Worm (Caenorhabditis elegans) whole organism, L4 larva: ENCODE measurements around the gene klf-3.

Source experiments
- F26F4.8 ChIP-seq: fragments of 200-800 bp; sonication (Bioruptor generic); conservative IDR thresholded peaks from 2 replicates; pipeline ENCODE4 v1.3.6; 2022; ENCODE audit warnings: missing genetic modification characterization, missing compliant biosample characterization
- T26A8.4 ChIP-seq: fragments of 200-800 bp; sonication (Bioruptor generic); IDR thresholded peaks from 2 replicates; pipeline ENCODE4 v1.3.6; 2022; ENCODE audit warnings: missing genetic modification characterization, missing compliant biosample characterization
- Y48G9A.11 ChIP-seq: fragments of 200-800 bp; sonication (Bioruptor generic); IDR thresholded peaks from 2 replicates; pipeline ENCODE4 v1.3.6; 2022; ENCODE audit warnings: missing genetic modification reagents, missing genetic modification characterization, missing compliant biosample characterization
- Y75B8A.6 ChIP-seq: fragments of 200-800 bp; sonication (Bioruptor generic); IDR thresholded peaks from 2 replicates; pipeline ENCODE4 v1.3.6; 2022; ENCODE audit warnings: missing genetic modification reagents, missing genetic modification characterization, missing compliant biosample characterization
- aha-1 ChIP-seq: fragments of 150-350 bp; peaks from one replicate; lab custom pipeline; 2014; ENCODE audit warnings: missing biosample characterization, missing genetic modification characterization
- aly-2 ChIP-seq: sonication (generic microtip); optimal IDR thresholded peaks from 2 replicates; lab custom pipeline; 2018; ENCODE audit warnings: missing biosample characterization, missing genetic modification characterization
- attf-4 ChIP-seq: sonication (generic microtip); optimal IDR thresholded peaks from 3 replicates; lab custom pipeline; 2017; ENCODE audit warnings: missing biosample characterization, missing genetic modification characterization
- ceh-20 ChIP-seq: fragments of 200-800 bp; sonication (Bioruptor generic); IDR thresholded peaks from 2 replicates; pipeline ENCODE4 v1.3.6; 2022; ENCODE audit warnings: missing genetic modification reagents, missing genetic modification characterization, missing compliant biosample characterization
- ceh-32 ChIP-seq: sonication (generic microtip); optimal IDR thresholded peaks from 2 replicates; lab custom pipeline; 2016; ENCODE audit warnings: mild to moderate bottlenecking, missing genetic modification characterization, missing compliant biosample characterization; ENCODE audit not compliant: poor library complexity
- ceh-44 ChIP-seq: fragments of 200-800 bp; sonication (Bioruptor generic); IDR thresholded peaks from 2 replicates; pipeline ENCODE4 v1.3.6; 2022; ENCODE audit warnings: missing genetic modification reagents, missing genetic modification characterization, missing compliant biosample characterization
- daf-16 ChIP-seq, 3 experiments: sonication (generic microtip); optimal IDR thresholded peaks; 2 replicates each; lab custom pipeline; 2016 to 2017; ENCODE audit warnings: missing genetic modification characterization in 3 of 3, missing genetic modification reagents in 3 of 3, mild to moderate bottlenecking in 2 of 3, missing compliant biosample characterization in 2 of 3, missing biosample characterization in 1 of 3, moderate library complexity in 1 of 3
- dmd-6 ChIP-seq: fragments of 200-800 bp; sonication (Bioruptor generic); IDR thresholded peaks from 2 replicates; pipeline ENCODE4 v1.3.6; 2022; ENCODE audit warnings: missing genetic modification reagents, missing genetic modification characterization, missing compliant biosample characterization
- dmd-8 ChIP-seq: fragments of 200-800 bp; sonication (Bioruptor generic); IDR thresholded peaks from 2 replicates; pipeline ENCODE4 v1.3.6; 2022; ENCODE audit warnings: missing genetic modification characterization, missing compliant biosample characterization
- dpl-1 ChIP-seq: fragments of 150-350 bp; optimal IDR thresholded peaks from 2 replicates; lab custom pipeline; 2014; ENCODE audit warnings: missing biosample characterization, missing genetic modification reagents, missing genetic modification characterization
- duxl-1 ChIP-seq: sonication (generic microtip); optimal IDR thresholded peaks from 2 replicates; lab custom pipeline; 2016; ENCODE audit warnings: mild to moderate bottlenecking, missing genetic modification characterization, moderate library complexity, missing compliant biosample characterization; ENCODE audit not compliant: poor library complexity
- dve-1 ChIP-seq: sonication (generic microtip); optimal IDR thresholded peaks from 2 replicates; lab custom pipeline; 2017; ENCODE audit warnings: antibody characterized with exemption, mild to moderate bottlenecking, missing genetic modification characterization, missing compliant biosample characterization; ENCODE audit not compliant: insufficient read depth
- hif-1 ChIP-seq, 2 experiments: sonication (generic microtip); optimal IDR thresholded peaks; 2 replicates each; lab custom pipeline; 2016 to 2017; ENCODE audit warnings: missing compliant biosample characterization in 2 of 2, missing genetic modification characterization in 2 of 2, missing genetic modification reagents in 2 of 2, missing genotype in 2 of 2, mild to moderate bottlenecking in 1 of 2
- hlh-11 ChIP-seq: fragments of 200-800 bp; sonication (Bioruptor generic); optimal IDR thresholded peaks from 2 replicates; lab custom pipeline; 2018; ENCODE audit warnings: mild to moderate bottlenecking, missing genetic modification characterization, missing compliant biosample characterization
- hlh-30 ChIP-seq: sonication (generic microtip); optimal IDR thresholded peaks from 2 replicates; lab custom pipeline; 2017; ENCODE audit warnings: antibody characterized with exemption, mild to moderate bottlenecking, missing genetic modification characterization, missing compliant biosample characterization; ENCODE audit not compliant: insufficient read depth
- lim-7 ChIP-seq: fragments of 200-800 bp; sonication (Bioruptor generic); IDR thresholded peaks from 2 replicates; pipeline ENCODE4 v1.3.6; 2022; ENCODE audit warnings: missing genetic modification characterization, missing compliant biosample characterization
- lin-1 ChIP-seq: fragments of 200-800 bp; sonication (Bioruptor generic); IDR thresholded peaks from 2 replicates; pipeline ENCODE4 v1.3.6; 2022; ENCODE audit warnings: missing genetic modification reagents, missing genetic modification characterization, missing compliant biosample characterization
- lin-13 ChIP-seq: fragments of 150-350 bp; optimal IDR thresholded peaks from 2 replicates; lab custom pipeline; 2014; ENCODE audit warnings: missing biosample characterization, missing genetic modification reagents, missing genetic modification characterization
- lin-15B ChIP-seq: fragments of 150-350 bp; sonication (generic microtip); optimal IDR thresholded peaks from 3 replicates; lab custom pipeline; 2014; ENCODE audit warnings: missing biosample characterization, missing genetic modification characterization
- lin-29 ChIP-seq: fragments of 200-800 bp; sonication (Bioruptor generic); IDR thresholded peaks from 2 replicates; pipeline ENCODE4 v1.3.6; 2022; ENCODE audit warnings: missing genetic modification reagents, missing genetic modification characterization, missing compliant biosample characterization
- mdl-1 ChIP-seq, 2 experiments: fragments of 150-350 bp in 1 of 2; sonication (generic microtip) in 1 of 2; optimal IDR thresholded peaks; 2 replicates each; lab custom pipeline; 2014 to 2017; ENCODE audit warnings: missing biosample characterization in 2 of 2, missing genetic modification characterization in 2 of 2
- mep-1 ChIP-seq: fragments of 150-350 bp; sonication (generic microtip); optimal IDR thresholded peaks from 3 replicates; lab custom pipeline; 2014; ENCODE audit warnings: missing biosample characterization, missing genetic modification characterization
- mes-2 ChIP-seq: sonication (generic microtip); optimal IDR thresholded peaks from 2 replicates; lab custom pipeline; 2016; ENCODE audit warnings: missing genotype, mild to moderate bottlenecking, missing genetic modification characterization, missing compliant biosample characterization; ENCODE audit not compliant: poor library complexity, severe bottlenecking
- mxl-3 ChIP-seq: fragments of 200-800 bp; sonication (Bioruptor generic); optimal IDR thresholded peaks from 2 replicates; lab custom pipeline; 2018; ENCODE audit warnings: mild to moderate bottlenecking, missing genetic modification characterization, missing compliant biosample characterization
- nhr-11 ChIP-seq: fragments of 150-350 bp; optimal IDR thresholded peaks from 2 replicates; lab custom pipeline; 2014; ENCODE audit warnings: missing biosample characterization, missing genetic modification characterization
- nhr-28 ChIP-seq: fragments of 150-350 bp; optimal IDR thresholded peaks from 2 replicates; lab custom pipeline; 2014; ENCODE audit warnings: missing biosample characterization, missing genetic modification characterization
- nhr-77 ChIP-seq: fragments of 150-350 bp; optimal IDR thresholded peaks from 2 replicates; lab custom pipeline; 2014; ENCODE audit warnings: missing biosample characterization, missing genetic modification characterization
- php-3 ChIP-seq: fragments of 200-800 bp; sonication (Bioruptor generic); IDR thresholded peaks from 2 replicates; pipeline ENCODE4 v1.3.6; 2022; ENCODE audit warnings: missing genetic modification reagents, missing genetic modification characterization, missing compliant biosample characterization
- pqm-1 ChIP-seq: sonication (generic microtip); optimal IDR thresholded peaks from 2 replicates; lab custom pipeline; 2017; ENCODE audit warnings: missing biosample characterization, missing genetic modification characterization
- saeg-2 ChIP-seq: fragments of 200-800 bp; sonication (Bioruptor generic); IDR thresholded peaks from 2 replicates; pipeline ENCODE4 v1.3.6; 2022; ENCODE audit warnings: missing genetic modification reagents, missing genetic modification characterization, missing compliant biosample characterization
- skn-1 ChIP-seq: fragments of 150-350 bp; optimal IDR thresholded peaks from 2 replicates; lab custom pipeline; 2014; ENCODE audit warnings: missing biosample characterization, missing genetic modification characterization
- snpc-4 ChIP-seq: fragments of 150-350 bp; optimal IDR thresholded peaks from 2 replicates; lab custom pipeline; 2014; ENCODE audit warnings: missing biosample characterization, missing genetic modification characterization
- unc-130 ChIP-seq: sonication (generic microtip); optimal IDR thresholded peaks from 2 replicates; lab custom pipeline; 2016; ENCODE audit warnings: missing genetic modification reagents, missing genetic modification characterization, missing compliant biosample characterization
- unc-39 ChIP-seq: sonication (generic microtip); optimal IDR thresholded peaks from 2 replicates; lab custom pipeline; 2017; ENCODE audit warnings: missing biosample characterization, missing genetic modification characterization
- unc-62 ChIP-seq, 3 experiments: fragments of 150-350 bp in 1 of 3; sonication (generic microtip); optimal IDR thresholded peaks in 2 of 3; peaks in 1 of 3; 1 replicate in 1 of 3; 2 replicates in 2 of 3; lab custom pipeline; 2014 to 2017; ENCODE audit warnings: missing biosample characterization in 3 of 3, missing genetic modification characterization in 3 of 3, missing genetic modification reagents in 3 of 3, missing genotype in 1 of 3
- zip-2 ChIP-seq: fragments of 150-350 bp; optimal IDR thresholded peaks from 2 replicates; lab custom pipeline; 2014; ENCODE audit warnings: missing biosample characterization, missing genetic modification characterization

klf-3 gene

ce11 chrII:6610262-6610661 is 6.4 kb upstream of the klf-3 start (continued):
- no peak for TF ChIP-seq lin-13 (GFP tag; lab: Kevin White, UChicago)
- TF ChIP-seq unc-130 (GFP tag; lab: Kevin White, UChicago) = no peak

DNA sequence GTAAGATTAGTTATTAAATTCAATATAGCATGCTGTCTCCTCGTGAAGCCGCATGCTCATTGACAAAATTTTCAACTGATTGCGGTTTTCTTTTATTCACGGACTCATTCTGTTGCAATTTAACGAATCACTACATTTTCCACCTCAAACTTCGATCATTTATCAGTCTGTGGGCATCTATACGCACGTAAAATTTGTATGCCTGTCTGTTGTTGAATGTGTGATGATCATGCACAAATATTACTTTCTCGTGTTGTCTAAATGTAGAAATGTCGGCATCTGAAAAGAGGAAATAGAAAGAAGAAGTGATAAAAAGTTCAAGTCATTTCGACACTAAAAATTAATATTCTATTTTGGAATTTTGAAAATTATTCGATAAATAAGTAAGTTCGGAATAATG is 4.1 kb upstream of the klf-3 start:
- TF ChIP-seq dmd-8 (GFP tag; lab: Robert Waterston, UW) = no peak
- TF ChIP-seq zip-2 (tag; lab: Kevin White, UChicago) = no peak
- peak; percentile 70 for TF ChIP-seq dmd-6 (GFP tag; lab: Robert Waterston, UW)
- 0 out of 2 replicates have a peak, but pooled peaks have one; percentile 10 for TF ChIP-seq php-3 (GFP tag; lab: Robert Waterston, UW)
- no peak for TF ChIP-seq Y48G9A.11 (GFP tag; lab: Robert Waterston, UW)
- no peak for TF ChIP-seq daf-16 (GFP tag; optimal IDR thresholded peaks at IDR 0.05; lab: Kevin White, UChicago)
- peak; percentile 84 for TF ChIP-seq daf-16 (tag; optimal IDR thresholded peaks at IDR 0.05; lab: Kevin White, UChicago)
- TF ChIP-seq nhr-11 = no peak
- peak; percentile 44 for TF ChIP-seq hlh-11 (tag; lab: Kevin White, UChicago)
- TF ChIP-seq lin-15B (tag; lab: Kevin White, UChicago) = no peak
- peak; percentile 51 for TF ChIP-seq hlh-30 (tag; lab: Kevin White, UChicago)
- peak in 1 of 2 experiments; percentile 21 for TF ChIP-seq hif-1 (tag; optimal IDR thresholded peaks at IDR 0.05; lab: Kevin White, UChicago)
- no peak for TF ChIP-seq saeg-2
- no peak for TF ChIP-seq lin-29 (GFP tag; lab: Robert Waterston, UW)
- peak; percentile 92 for TF ChIP-seq pqm-1
- TF ChIP-seq mep-1 = peak; percentile 19
- TF ChIP-seq dve-1 (tag; lab: Kevin White, UChicago) = peak; percentile 75
- no peak for TF ChIP-seq Y75B8A.6 (GFP tag; lab: Robert Waterston, UW)
- no peak for TF ChIP-seq duxl-1 (tag; lab: Kevin White, UChicago)
- TF ChIP-seq nhr-28 (tag; lab: Kevin White, UChicago) = peak; percentile 74
- TF ChIP-seq mdl-1 (tag; optimal IDR thresholded peaks at IDR 0.05; lab: Kevin White, UChicago) = peak in 1 of 2 experiments; percentile 26
- TF ChIP-seq aly-2 (tag; lab: Kevin White, UChicago) = no peak

DNA sequence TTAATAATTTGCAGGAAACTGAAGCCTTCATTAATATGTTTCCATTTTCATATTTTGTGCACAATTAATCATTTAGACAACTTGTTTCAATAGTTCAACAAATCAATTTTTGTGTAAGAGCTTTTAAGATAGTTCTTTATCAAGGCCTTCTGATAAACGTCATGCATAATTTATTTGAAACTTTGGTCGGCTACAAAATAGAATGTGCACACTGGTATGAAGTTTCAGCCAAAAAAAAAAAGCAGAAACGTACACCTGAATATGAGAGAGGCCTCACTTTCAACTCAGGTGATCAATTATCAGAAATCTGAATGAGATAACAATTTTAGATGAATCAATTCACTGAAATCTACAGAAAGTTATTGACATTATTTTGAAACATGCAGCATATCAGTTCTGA is 2.2 kb upstream of the klf-3 start:
- TF ChIP-seq unc-39 (tag; lab: Kevin White, UChicago) = no peak
- no peak for TF ChIP-seq attf-4
- TF ChIP-seq daf-16 (GFP tag; optimal IDR thresholded peaks at IDR 0.05; lab: Kevin White, UChicago) = no peak
- TF ChIP-seq daf-16 (tag; optimal IDR thresholded peaks at IDR 0.05; lab: Kevin White, UChicago) = peak; percentile 21
- no peak for TF ChIP-seq ceh-44 (GFP tag; lab: Robert Waterston, UW)
- TF ChIP-seq ceh-20 (GFP tag; lab: Robert Waterston, UW) = no peak
- TF ChIP-seq mdl-1 (tag; optimal IDR thresholded peaks at IDR 0.05; lab: Kevin White, UChicago) = no peak
- TF ChIP-seq dve-1 (tag; lab: Kevin White, UChicago) = peak; percentile 40
- no peak for TF ChIP-seq dpl-1 (GFP tag; lab: Kevin White, UChicago)
- TF ChIP-seq aha-1 (tag; lab: Kevin White, UChicago) = peak; percentile 52
- no peak for TF ChIP-seq T26A8.4
- TF ChIP-seq nhr-28 (tag; lab: Kevin White, UChicago) = peak; percentile 9
- peak; percentile 43 for TF ChIP-seq dmd-6 (GFP tag; lab: Robert Waterston, UW)

DNA sequence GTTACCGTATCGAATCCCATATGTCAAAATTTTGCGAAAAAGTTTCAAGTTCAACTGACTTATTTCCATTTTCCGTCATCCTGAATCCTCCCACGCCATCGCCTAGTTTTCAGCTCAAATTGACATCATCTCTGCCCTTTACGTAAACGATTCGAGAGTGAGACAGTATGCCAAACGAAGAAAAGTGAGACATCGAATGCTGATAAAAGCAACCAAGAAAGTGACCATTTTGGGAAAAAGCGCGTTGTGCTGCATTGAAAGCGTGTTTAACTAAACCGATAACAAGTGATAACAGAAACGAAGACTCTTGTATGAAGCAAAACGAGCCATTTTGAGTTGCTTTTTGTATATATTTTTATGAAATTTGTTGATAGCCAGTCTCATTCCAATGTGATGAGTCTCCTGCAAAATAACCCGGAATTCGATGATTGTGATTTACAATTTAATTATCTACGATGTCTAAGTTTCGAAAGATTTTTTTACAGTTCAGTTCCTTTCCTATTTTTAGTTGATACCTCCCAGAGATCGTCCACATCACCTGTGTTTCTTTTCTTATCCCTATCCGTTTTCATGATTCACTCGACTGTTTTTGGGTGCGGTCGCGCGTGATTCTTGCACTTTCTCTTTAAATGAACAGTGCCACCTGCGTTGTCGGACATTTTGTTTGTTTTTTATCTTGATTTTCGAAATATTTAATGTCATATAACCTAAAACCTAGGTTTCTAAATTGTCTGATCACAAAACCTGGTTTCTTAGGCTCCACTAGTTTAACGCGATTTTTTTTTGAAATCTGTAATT is 1.2 kb upstream of the klf-3 start:
- TF ChIP-seq dmd-6 (GFP tag; lab: Robert Waterston, UW) (peak; percentile 87), F26F4.8 (GFP tag; lab: Robert Waterston, UW) (no peak), mxl-3 (GFP tag; lab: Kevin White, UChicago) (peak; percentile 64), lin-1 (GFP tag; lab: Robert Waterston, UW) (0 out of 2 replicates have a peak, but pooled peaks have one; percentile 39), aha-1 (tag; lab: Kevin White, UChicago) (peak; percentile 29), snpc-4 (tag; lab: Kevin White, UChicago) (no peak), lim-7 (GFP tag; lab: Robert Waterston, UW) (no peak), nhr-28 (tag; lab: Kevin White, UChicago) (peak; percentile 76), hlh-11 (tag; lab: Kevin White, UChicago) (peak; percentile 75), unc-62 (GFP tag; optimal IDR thresholded peaks at IDR 0.05 in 1 of 2; lab: Kevin White, UChicago) (peak in 1 of 2 experiments; percentile 86), unc-62 (tag; optimal IDR thresholded peaks at IDR 0.05; lab: Kevin White, UChicago) (no peak), pqm-1 (peak; percentile 97), dve-1 (tag; lab: Kevin White, UChicago) (peak; percentile 66), mes-2 (tag; lab: Kevin White, UChicago) (peak; percentile 22), ceh-32 (tag; lab: Kevin White, UChicago) (no peak), skn-1 (tag; lab: Kevin White, UChicago) (no peak), T26A8.4 (0 out of 2 replicates have a peak, but pooled peaks have one; percentile 14), daf-16 (GFP tag; optimal IDR thresholded peaks at IDR 0.05; lab: Kevin White, UChicago) (no peak), daf-16 (tag; optimal IDR thresholded peaks at IDR 0.05; lab: Kevin White, UChicago) (peak; percentile 71), nhr-77 (tag; lab: Kevin White, UChicago) (peak; percentile 63)
- TF ChIP-seq, all 104 proteins: peak for 13
